Worm (Caenorhabditis elegans): Measurements from ENCODE around the gene B0496.1.

The B0496.1 gene

DNA sequence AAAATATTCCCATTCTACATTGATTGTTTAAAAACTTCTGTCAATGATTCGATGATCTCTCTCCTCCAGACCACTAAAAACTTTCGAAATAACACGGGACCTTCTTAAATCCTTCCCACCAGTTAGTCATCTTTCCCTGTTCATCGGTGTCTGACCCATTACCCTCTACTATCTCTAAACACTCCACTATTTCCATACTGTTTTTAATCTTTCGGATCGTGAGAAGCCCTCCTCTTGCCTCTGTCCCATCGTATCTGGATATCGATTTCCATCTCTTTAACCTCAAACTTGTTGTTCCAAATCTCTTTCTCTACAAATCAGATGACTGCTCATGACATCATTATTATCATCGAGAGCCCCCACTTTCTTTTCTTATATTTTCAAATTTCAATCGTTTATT is 17.7 kb upstream of the B0496.1 start:
- TF ChIP-seq him-1 (tag; optimal IDR thresholded peaks at IDR 0.05) (no peak), W03F9.2 (tag; optimal IDR thresholded peaks at IDR 0.05) (no peak), dao-5 (tag; optimal IDR thresholded peaks at IDR 0.05) (no peak)

DNA sequence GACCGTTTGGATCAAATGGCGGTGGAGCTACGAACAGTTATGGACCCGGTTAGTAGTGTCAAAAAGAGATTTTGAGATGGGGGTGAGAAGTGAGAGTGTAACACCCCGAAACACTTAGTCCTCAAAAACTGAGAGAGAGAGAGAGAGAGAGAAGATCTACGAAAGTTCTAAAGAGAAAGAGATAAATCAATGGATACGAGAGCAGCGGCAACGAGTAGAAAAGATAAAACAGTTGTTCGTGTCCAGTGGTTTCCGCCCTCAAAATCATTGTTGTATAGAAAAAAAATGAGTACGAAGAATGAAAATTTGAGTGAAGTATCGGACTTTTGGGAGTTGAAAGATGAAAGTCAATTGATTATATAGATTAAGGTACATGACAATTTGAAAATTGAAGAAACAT is 17.1 kb upstream of the B0496.1 start:
- TF ChIP-seq him-1 (tag; optimal IDR thresholded peaks at IDR 0.05) (no peak), dao-5 (tag; optimal IDR thresholded peaks at IDR 0.05) (no peak), W03F9.2 (tag; optimal IDR thresholded peaks at IDR 0.05) (no peak)

DNA sequence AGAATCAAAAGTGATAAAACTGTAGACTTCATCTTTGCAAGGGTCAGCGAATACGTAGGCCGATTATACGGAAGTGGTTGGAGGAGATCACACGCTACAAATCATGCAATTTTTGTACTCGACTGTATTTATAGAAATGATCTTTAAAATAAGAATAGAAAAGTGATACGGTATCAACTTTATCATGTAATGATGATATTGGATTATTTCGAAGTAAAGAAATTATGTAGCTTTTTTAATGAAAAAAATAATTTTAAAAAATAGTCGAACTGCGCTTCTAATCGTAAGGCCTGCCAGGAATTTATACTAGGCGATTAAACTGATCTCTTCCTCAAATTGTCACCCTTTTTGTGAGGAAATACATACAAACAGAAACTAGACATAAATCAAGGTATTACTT is 12.2 kb upstream of the B0496.1 start, which contains the start of gene B0496.11:
B0496.11 (minus strand) TSS at position 101 of the 400 bp plus-strand sequence.
- TF ChIP-seq W03F9.2 (tag; optimal IDR thresholded peaks at IDR 0.05) (no peak), dao-5 (tag; optimal IDR thresholded peaks at IDR 0.05) (no peak), him-1 (tag; optimal IDR thresholded peaks at IDR 0.05) (no peak)

DNA sequence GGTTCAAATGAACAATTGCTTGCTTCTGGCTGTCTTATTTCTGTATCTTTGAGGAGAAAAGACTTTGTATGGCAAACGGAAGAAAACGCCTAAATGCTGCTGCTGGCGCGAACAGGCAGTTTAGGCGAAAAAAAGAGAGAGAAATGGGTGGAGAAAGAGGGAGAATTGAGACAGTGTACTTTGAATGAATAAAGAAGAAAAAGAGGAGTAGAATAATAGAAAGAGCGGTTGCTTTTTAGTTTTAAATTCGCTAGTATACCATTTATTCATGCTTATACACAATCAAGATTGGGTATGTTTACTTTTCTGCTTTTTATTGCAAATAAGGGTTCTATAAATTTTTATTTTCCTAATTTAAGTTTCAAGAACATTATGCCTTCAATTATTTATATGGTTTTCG is 6.7 kb upstream of the B0496.1 start:
- TF ChIP-seq him-1 (tag; optimal IDR thresholded peaks at IDR 0.05) (no peak), W03F9.2 (tag; optimal IDR thresholded peaks at IDR 0.05) (no peak), dao-5 (tag; optimal IDR thresholded peaks at IDR 0.05) (no peak)

DNA sequence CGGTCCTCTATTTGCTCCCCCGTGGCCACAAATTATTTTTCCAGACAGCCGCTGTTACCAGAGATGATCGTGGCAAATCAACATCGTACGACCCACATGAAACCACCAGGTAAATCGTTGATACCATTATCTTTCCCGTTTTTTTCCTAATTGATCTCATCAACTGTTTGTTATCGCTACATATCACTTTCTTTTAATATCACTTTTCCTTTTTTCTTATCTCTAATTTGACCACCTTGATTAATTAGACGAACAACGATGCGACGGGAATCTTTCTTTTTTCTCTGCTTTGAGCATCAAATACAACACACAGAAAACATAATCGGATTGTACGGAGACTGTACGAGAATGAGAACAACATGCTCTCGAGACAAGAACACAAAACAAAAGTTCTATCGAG is 5.9 kb upstream of the B0496.1 start:
- TF ChIP-seq dao-5 (tag; optimal IDR thresholded peaks at IDR 0.05) = no peak
- TF ChIP-seq him-1 (tag; optimal IDR thresholded peaks at IDR 0.05) = no peak
- TF ChIP-seq W03F9.2 (tag; optimal IDR thresholded peaks at IDR 0.05) = no peak

DNA sequence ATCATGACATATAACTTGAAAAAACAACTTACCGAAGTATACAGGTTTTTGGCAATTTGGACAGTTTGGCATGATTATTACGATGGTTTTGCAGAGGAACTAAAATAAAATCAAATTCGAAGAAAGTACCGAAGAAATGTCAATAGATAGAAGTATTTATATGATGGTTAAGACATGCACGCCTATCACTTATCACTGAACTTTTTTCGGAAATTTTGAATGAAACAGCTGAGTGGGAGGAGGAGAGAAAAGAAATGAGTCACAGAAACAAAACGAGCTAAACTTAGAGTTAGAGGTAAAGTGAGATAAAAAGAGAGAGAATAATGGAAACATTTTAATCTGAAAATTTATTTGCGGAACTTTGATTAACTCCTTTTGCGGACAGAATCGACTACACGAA is 859 bp upstream of the B0496.1 start, which contains the start of gene valv-1:
valv-1 (minus strand) TSS at position 101 of the 400 bp plus-strand sequence.
- TF ChIP-seq him-1 (tag; optimal IDR thresholded peaks at IDR 0.05) (no peak), W03F9.2 (tag; optimal IDR thresholded peaks at IDR 0.05) (no peak), dao-5 (tag; optimal IDR thresholded peaks at IDR 0.05) (no peak)

DNA sequence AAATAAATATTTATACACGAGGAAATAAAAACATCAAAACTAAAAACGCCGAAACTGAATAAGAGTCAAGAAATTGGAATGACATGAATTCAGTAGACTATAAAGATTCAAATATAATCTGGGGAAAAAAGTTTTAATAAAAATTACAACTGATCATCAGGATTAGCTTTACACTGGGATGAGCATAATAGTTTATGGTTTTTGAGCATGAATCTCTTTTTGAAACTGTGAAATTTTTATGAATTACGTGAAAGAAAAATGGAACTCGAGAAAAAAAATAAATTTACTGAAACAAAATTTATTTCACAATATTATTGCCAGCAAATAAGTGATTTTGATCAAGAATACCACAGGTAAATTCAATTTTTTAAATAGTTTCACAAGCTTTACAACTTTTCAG is 1.5 kb downstream of the B0496.1 start, which contains the start of gene B0496.2:
B0496.2 (plus strand) TSS at position 301 of the 400 bp plus-strand sequence.
- TF ChIP-seq him-1 (tag; optimal IDR thresholded peaks at IDR 0.05) (no peak), dao-5 (tag; optimal IDR thresholded peaks at IDR 0.05) (no peak), W03F9.2 (tag; optimal IDR thresholded peaks at IDR 0.05) (no peak)

DNA sequence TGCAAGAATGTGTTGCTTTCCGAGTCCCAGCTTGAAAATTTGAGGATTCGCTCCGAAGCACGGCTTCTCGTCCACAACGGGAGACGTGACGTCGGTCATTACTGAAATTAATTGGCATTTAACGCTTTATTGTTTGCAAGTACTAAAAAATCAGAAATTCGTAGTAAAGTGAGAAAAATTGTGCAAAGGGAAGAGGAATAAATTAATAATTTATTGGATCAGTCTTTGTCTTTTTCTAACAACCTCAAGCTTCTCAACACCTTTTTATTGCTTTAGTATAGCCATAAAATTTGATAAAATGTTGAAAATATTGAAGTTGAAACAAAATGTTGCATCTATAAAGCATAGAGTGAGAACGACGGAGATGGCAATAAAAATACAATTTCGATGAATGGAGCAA is 5.2 kb downstream of the B0496.1 start, which contains the start of gene tes-1:
tes-1 (minus strand) TSS at position 101 of the 400 bp plus-strand sequence.
- TF ChIP-seq dao-5 (tag; optimal IDR thresholded peaks at IDR 0.05) = no peak
- TF ChIP-seq W03F9.2 (tag; optimal IDR thresholded peaks at IDR 0.05) = no peak
- TF ChIP-seq him-1 (tag; optimal IDR thresholded peaks at IDR 0.05) = no peak

DNA sequence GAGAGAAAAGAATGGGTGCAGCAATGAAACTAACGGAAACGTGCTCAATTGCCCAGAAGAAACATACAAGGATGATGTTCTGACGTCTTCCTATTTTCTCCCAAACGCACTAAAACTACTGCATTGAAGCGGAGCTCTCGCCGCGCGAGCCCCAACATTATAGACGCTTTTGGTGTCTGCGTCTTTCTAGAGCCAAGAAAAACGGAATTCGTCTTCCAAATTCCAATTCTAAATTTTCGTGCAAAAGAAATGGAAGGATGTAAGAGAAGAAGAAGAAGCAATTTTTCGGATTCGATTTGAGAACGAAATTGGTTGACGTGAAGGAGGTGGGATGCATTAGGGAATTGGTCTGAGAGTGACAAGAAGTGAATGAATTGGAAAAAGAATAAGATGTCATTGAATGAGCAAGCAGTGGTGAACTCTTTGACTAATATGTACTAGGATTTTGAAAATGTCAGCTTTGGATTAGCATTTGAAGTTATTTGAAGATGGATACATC is 7.6 kb downstream of the B0496.1 start:
- TF ChIP-seq dao-5 (tag; optimal IDR thresholded peaks at IDR 0.05) = no peak

DNA sequence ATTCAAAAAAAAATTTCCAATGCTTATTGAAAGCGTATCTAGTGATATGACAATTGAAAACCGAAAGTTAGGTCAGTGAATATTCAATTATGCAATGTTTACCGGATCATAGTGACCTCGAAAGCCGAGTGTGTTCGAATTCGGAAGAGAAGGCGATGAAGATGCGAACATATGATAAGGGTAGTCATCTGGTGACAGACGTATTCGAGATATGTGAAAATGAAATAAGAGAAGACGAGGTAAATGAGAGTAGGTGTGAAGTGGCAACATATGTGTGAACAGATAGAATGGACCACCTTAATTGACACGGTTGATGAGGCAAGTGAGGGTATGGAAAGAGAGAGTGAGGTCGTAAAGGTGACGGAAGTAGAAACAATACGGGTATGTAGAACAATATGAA is 8.8 kb downstream of the B0496.1 start:
- no peak for TF ChIP-seq dao-5 (tag; optimal IDR thresholded peaks at IDR 0.05)
- no peak for TF ChIP-seq W03F9.2 (tag; optimal IDR thresholded peaks at IDR 0.05)
- TF ChIP-seq him-1 (tag; optimal IDR thresholded peaks at IDR 0.05) = no peak

DNA sequence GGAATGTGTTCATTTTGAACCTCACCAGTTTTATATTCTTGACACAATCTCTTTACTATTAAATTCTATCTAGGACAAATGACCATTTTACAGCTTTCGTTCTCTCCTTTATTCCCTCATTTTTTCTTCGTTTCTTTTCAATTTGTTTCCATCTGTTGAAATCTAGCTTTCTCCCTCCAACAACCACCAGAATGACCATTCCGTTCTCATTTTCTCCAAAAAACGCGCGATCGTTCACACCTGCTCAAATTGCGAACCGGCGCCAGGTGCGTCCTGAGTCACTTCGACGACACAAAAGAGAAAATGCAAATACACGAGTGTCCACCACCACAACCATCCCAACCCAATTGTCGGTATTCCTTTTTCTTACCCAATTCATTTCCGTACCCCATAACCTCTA is 10.1 kb downstream of the B0496.1 start, which contains the start of gene F13B6.1:
F13B6.1 (plus strand) TSS at position 301 of the 400 bp plus-strand sequence.
- no peak for TF ChIP-seq dao-5 (tag; optimal IDR thresholded peaks at IDR 0.05)
- TF ChIP-seq W03F9.2 (tag; optimal IDR thresholded peaks at IDR 0.05) = no peak
- no peak for TF ChIP-seq him-1 (tag; optimal IDR thresholded peaks at IDR 0.05)

DNA sequence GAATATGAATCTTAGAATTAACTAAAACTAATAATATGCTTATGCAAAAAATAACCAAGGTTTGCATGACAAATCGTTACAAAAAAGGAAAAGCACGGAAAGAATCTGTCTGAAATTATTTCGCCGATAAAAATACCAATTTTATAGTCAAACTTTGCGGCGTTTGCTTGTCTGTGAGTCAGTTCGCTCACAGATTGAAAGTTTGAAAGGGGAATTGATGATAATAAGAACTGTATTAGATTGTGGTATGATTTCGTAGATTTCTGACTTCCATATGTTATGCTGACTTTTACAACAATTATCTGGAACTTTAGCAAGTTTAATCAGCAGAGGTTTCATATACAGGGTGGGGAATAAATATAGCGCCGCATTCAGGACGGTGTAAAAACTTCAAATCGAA is 14.1 kb downstream of the B0496.1 start, which contains the start of gene F13B6.2:
F13B6.2 (minus strand) TSS at position 101 of the 400 bp plus-strand sequence.
- TF ChIP-seq W03F9.2 (tag; optimal IDR thresholded peaks at IDR 0.05) (no peak), him-1 (tag; optimal IDR thresholded peaks at IDR 0.05) (no peak), dao-5 (tag; optimal IDR thresholded peaks at IDR 0.05) (no peak)

DNA sequence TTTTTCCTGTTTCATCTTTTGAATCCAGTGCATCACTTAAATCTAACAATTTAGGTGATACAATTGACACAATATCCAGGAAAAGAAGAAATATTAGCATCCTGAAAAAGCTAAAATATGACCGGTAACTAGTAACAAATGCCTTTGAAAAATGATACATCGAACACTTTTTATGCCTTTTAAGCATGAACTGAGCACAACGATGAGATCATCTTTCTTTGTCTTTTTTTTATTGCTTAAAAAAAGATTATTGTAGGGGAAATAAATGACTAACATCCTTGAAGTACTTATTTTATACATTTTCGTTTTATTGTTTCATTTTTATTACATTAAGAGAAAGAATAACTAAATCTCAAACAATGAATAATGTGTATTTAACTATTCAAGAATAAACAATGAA is 19.8 kb downstream of the B0496.1 start, which contains the start of gene F13B6.3:
F13B6.3 (minus strand) TSS at position 101 of the 400 bp plus-strand sequence.
- no peak for TF ChIP-seq dao-5 (tag; optimal IDR thresholded peaks at IDR 0.05)
- no peak for TF ChIP-seq him-1 (tag; optimal IDR thresholded peaks at IDR 0.05)
- TF ChIP-seq W03F9.2 (tag; optimal IDR thresholded peaks at IDR 0.05) = no peak

DNA sequence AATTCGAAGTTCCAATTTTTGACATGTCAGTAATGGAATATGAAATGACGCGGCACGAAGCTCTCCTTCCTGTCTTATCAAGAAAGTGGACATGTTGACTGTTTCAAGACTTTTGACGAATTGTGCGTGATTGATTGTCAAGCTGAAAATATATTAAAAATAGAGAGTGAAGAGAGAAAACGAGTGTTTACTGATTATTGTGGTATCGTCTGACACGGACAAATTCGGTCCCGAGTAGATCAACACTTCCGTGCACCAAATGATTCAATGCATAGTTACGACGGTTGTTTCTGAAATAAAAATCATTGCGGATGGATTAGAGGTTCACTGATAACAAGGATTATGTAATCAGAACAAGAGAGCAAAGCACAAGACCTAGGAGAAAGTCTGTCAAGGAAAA is 21.1 kb downstream of the B0496.1 start:
- no peak for TF ChIP-seq W03F9.2 (tag; optimal IDR thresholded peaks at IDR 0.05)
- no peak for TF ChIP-seq dao-5 (tag; optimal IDR thresholded peaks at IDR 0.05)
- TF ChIP-seq him-1 (tag; optimal IDR thresholded peaks at IDR 0.05) = no peak

DNA sequence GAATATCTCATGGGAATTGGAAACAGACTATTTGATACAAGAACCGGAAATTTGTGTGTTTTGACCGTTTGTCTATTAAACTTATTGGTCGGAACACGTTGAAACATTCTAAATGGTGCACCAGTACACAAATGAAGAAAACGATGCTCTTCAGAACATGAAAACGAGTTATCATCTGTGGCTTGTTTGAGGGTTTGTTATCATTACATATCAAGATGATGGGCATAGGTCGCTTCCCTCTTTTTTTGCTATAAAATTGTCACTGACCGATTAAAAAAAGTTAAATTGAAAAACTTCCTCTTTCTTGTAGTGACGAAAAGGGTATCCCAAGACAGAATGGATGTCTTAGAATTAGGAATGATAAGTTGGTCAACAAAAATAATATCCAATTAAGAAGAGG is 22.5 kb downstream of the B0496.1 start:
- TF ChIP-seq him-1 (tag; optimal IDR thresholded peaks at IDR 0.05) (no peak), W03F9.2 (tag; optimal IDR thresholded peaks at IDR 0.05) (no peak), dao-5 (tag; optimal IDR thresholded peaks at IDR 0.05) (no peak)
